Worm (Caenorhabditis elegans) whole organism, L1 larva: Measurements from ENCODE around the gene dhs-20.

Experiments used
- C16A3.4 ChIP-seq: fragments of 150-350 bp; optimal IDR thresholded peaks from 2 replicates; lab custom pipeline; 2014; ENCODE audit warnings: missing biosample characterization, missing genetic modification characterization
- F16B12.6 ChIP-seq: fragments of 150-350 bp; optimal IDR thresholded peaks from 2 replicates; lab custom pipeline; 2014; ENCODE audit warnings: missing biosample characterization, missing genetic modification characterization
- aha-1 ChIP-seq: fragments of 150-350 bp; optimal IDR thresholded peaks from 2 replicates; lab custom pipeline; 2014; ENCODE audit warnings: missing biosample characterization, missing genetic modification characterization
- alr-1 ChIP-seq: fragments of 200-800 bp; sonication (Bioruptor generic); optimal IDR thresholded peaks from 2 replicates; lab custom pipeline; 2018; ENCODE audit warnings: borderline replicate concordance, mild to moderate bottlenecking, missing genetic modification characterization, missing compliant biosample characterization
- aly-2 ChIP-seq: fragments of 150-350 bp; optimal IDR thresholded peaks from 2 replicates; lab custom pipeline; 2014; ENCODE audit warnings: missing biosample characterization, missing genetic modification characterization
- ama-1 ChIP-seq: fragments of 150-350 bp; optimal IDR thresholded peaks from 2 replicates; lab custom pipeline; 2014
- ceh-63 ChIP-seq: fragments of 200-800 bp; sonication (Bioruptor generic); optimal IDR thresholded peaks from 2 replicates; lab custom pipeline; 2018; ENCODE audit warnings: mild to moderate bottlenecking, missing genetic modification characterization, missing compliant biosample characterization
- ceh-88 ChIP-seq: fragments of 200-800 bp; sonication (Bioruptor generic); IDR thresholded peaks from 2 replicates; pipeline ENCODE4 v1.3.6; 2022; ENCODE audit warnings: missing genetic modification characterization, missing compliant biosample characterization
- dsc-1 ChIP-seq: sonication (generic microtip); optimal IDR thresholded peaks from 2 replicates; lab custom pipeline; 2016; ENCODE audit warnings: mild to moderate bottlenecking, missing genetic modification characterization, missing compliant biosample characterization
- efl-1 ChIP-seq, 4 experiments: fragments of 150-350 bp; optimal IDR thresholded peaks in 3 of 4; peaks in 1 of 4; 1 replicate in 1 of 4; 2 replicates in 3 of 4; lab custom pipeline; 2014; ENCODE audit warnings: missing biosample characterization in 2 of 4, missing genetic modification characterization in 2 of 4, missing genetic modification reagents in 2 of 4
- egl-27 ChIP-seq, 2 experiments: fragments of 150-350 bp in 1 of 2; sonication (generic microtip); optimal IDR thresholded peaks; 3 replicates each; lab custom pipeline; 2017 to 2018; ENCODE audit warnings: missing biosample characterization in 2 of 2, missing genetic modification characterization in 2 of 2, missing genetic modification reagents in 2 of 2
- elt-2 ChIP-seq: sonication (generic microtip); optimal IDR thresholded peaks from 2 replicates; lab custom pipeline; 2016; ENCODE audit warnings: missing genetic modification characterization, mild to moderate bottlenecking, inconsistent platforms, missing compliant biosample characterization, missing genetic modification reagents
- elt-3 ChIP-seq, 6 experiments: fragments of 150-350 bp in 1 of 6; sonication (generic microtip); optimal IDR thresholded peaks; 2 replicates each; lab custom pipeline; 2017 to 2018; ENCODE audit warnings: missing biosample characterization in 6 of 6, missing genetic modification characterization in 6 of 6, inconsistent platforms in 1 of 6
- ets-5 ChIP-seq: fragments of 200-800 bp; sonication (Bioruptor generic); IDR thresholded peaks from 2 replicates; pipeline ENCODE4 v1.3.6; 2022; ENCODE audit warnings: missing genetic modification characterization, missing compliant biosample characterization
- fkh-10 ChIP-seq: sonication (generic microtip); optimal IDR thresholded peaks from 2 replicates; lab custom pipeline; 2017; ENCODE audit warnings: missing biosample characterization, missing genetic modification reagents, missing genetic modification characterization
- fkh-8 ChIP-seq: sonication (generic microtip); optimal IDR thresholded peaks from 2 replicates; lab custom pipeline; 2016; ENCODE audit warnings: mild to moderate bottlenecking, missing genetic modification characterization, missing compliant biosample characterization
- fos-1 ChIP-seq: fragments of 150-350 bp; optimal IDR thresholded peaks from 2 replicates; lab custom pipeline; 2014; ENCODE audit warnings: missing biosample characterization, missing genetic modification characterization
- hpl-2 ChIP-seq: fragments of 150-350 bp; optimal IDR thresholded peaks from 2 replicates; lab custom pipeline; 2014; ENCODE audit warnings: missing biosample characterization, missing genetic modification reagents, missing genetic modification characterization
- irx-1 ChIP-seq: sonication (generic microtip); optimal IDR thresholded peaks from 2 replicates; lab custom pipeline; 2016; ENCODE audit warnings: missing genetic modification characterization, missing compliant biosample characterization
- jun-1 ChIP-seq: fragments of 150-350 bp; optimal IDR thresholded peaks from 2 replicates; lab custom pipeline; 2014; ENCODE audit warnings: missing biosample characterization, missing genetic modification reagents, missing genetic modification characterization
- lin-13 ChIP-seq: fragments of 150-350 bp; optimal IDR thresholded peaks from 2 replicates; lab custom pipeline; 2014; ENCODE audit warnings: missing biosample characterization, missing genetic modification reagents, missing genetic modification characterization
- lin-14 ChIP-seq: fragments of 200-800 bp; sonication (Bioruptor generic); optimal IDR thresholded peaks from 2 replicates; lab custom pipeline; 2018; ENCODE audit warnings: mild to moderate bottlenecking, missing genetic modification characterization, moderate library complexity, missing compliant biosample characterization
- lin-15B ChIP-seq: fragments of 150-350 bp; sonication (generic microtip); optimal IDR thresholded peaks from 3 replicates; lab custom pipeline; 2014; ENCODE audit warnings: missing biosample characterization, missing genetic modification characterization
- lin-39 ChIP-seq: fragments of 150-350 bp; optimal IDR thresholded peaks from 2 replicates; lab custom pipeline; 2014; ENCODE audit warnings: missing biosample characterization, missing genetic modification reagents, missing genetic modification characterization
- lir-3 ChIP-seq: sonication (generic microtip); optimal IDR thresholded peaks from 2 replicates; lab custom pipeline; 2016; ENCODE audit warnings: mild to moderate bottlenecking, missing genetic modification characterization, moderate library complexity, missing compliant biosample characterization; ENCODE audit not compliant: poor library complexity
- mab-9 ChIP-seq: fragments of 200-800 bp; sonication (Bioruptor generic); IDR thresholded peaks from 2 replicates; pipeline ENCODE4 v1.3.6; 2022; ENCODE audit warnings: missing genetic modification reagents, missing genetic modification characterization, missing compliant biosample characterization
- mdl-1 ChIP-seq, 2 experiments: fragments of 150-350 bp; optimal IDR thresholded peaks; 2 replicates each; lab custom pipeline; 2014 to 2017; ENCODE audit warnings: missing biosample characterization in 2 of 2, missing genetic modification characterization in 2 of 2, inconsistent platforms in 1 of 2
- mef-2 ChIP-seq: fragments of 150-350 bp; optimal IDR thresholded peaks from 2 replicates; lab custom pipeline; 2014; ENCODE audit warnings: missing biosample characterization, missing genetic modification characterization
- mep-1 ChIP-seq: fragments of 150-350 bp; optimal IDR thresholded peaks from 2 replicates; lab custom pipeline; 2014; ENCODE audit warnings: missing biosample characterization, missing genetic modification characterization
- nhr-11 ChIP-seq: fragments of 150-350 bp; optimal IDR thresholded peaks from 2 replicates; lab custom pipeline; 2014; ENCODE audit warnings: missing biosample characterization, missing genetic modification characterization
- nhr-12 ChIP-seq: sonication (generic microtip); optimal IDR thresholded peaks from 2 replicates; lab custom pipeline; 2017; ENCODE audit warnings: missing biosample characterization, missing genetic modification characterization
- nhr-20 ChIP-seq: sonication (generic microtip); optimal IDR thresholded peaks from 2 replicates; lab custom pipeline; 2016; ENCODE audit warnings: mild to moderate bottlenecking, missing genetic modification characterization, missing compliant biosample characterization
- nhr-237 ChIP-seq: fragments of 150-350 bp; optimal IDR thresholded peaks from 2 replicates; lab custom pipeline; 2014; ENCODE audit warnings: missing biosample characterization, missing genetic modification characterization
- nhr-47 ChIP-seq: sonication (generic microtip); optimal IDR thresholded peaks from 2 replicates; lab custom pipeline; 2016; ENCODE audit warnings: mild to moderate bottlenecking, missing genetic modification characterization, moderate library complexity, missing compliant biosample characterization
- nhr-71 ChIP-seq: sonication (generic microtip); optimal IDR thresholded peaks from 2 replicates; lab custom pipeline; 2016; ENCODE audit warnings: mild to moderate bottlenecking, missing genetic modification characterization, moderate library complexity, missing compliant biosample characterization
- nhr-84 ChIP-seq: sonication (generic microtip); optimal IDR thresholded peaks from 2 replicates; lab custom pipeline; 2017; ENCODE audit warnings: missing biosample characterization, missing genetic modification characterization
- nhr-90 ChIP-seq: sonication (generic microtip); optimal IDR thresholded peaks from 2 replicates; lab custom pipeline; 2016; ENCODE audit warnings: mild to moderate bottlenecking, missing genetic modification characterization, missing compliant biosample characterization; ENCODE audit not compliant: poor library complexity
- pag-3 ChIP-seq: sonication (generic microtip); optimal IDR thresholded peaks from 2 replicates; lab custom pipeline; 2017; ENCODE audit warnings: missing genetic modification characterization, mild to moderate bottlenecking, missing compliant biosample characterization, antibody characterized with exemption, borderline replicate concordance; ENCODE audit not compliant: insufficient read depth
- pax-3 ChIP-seq: fragments of 200-800 bp; sonication (Bioruptor generic); optimal IDR thresholded peaks from 2 replicates; lab custom pipeline; 2018; ENCODE audit warnings: mild to moderate bottlenecking, missing genetic modification characterization, moderate library complexity, missing compliant biosample characterization
- rnt-1 ChIP-seq: sonication (generic microtip); optimal IDR thresholded peaks from 2 replicates; lab custom pipeline; 2016; ENCODE audit warnings: mild to moderate bottlenecking, missing genetic modification characterization, moderate library complexity, missing compliant biosample characterization
- skn-1 ChIP-seq: fragments of 150-350 bp; optimal IDR thresholded peaks from 2 replicates; lab custom pipeline; 2014; ENCODE audit warnings: missing biosample characterization, missing genetic modification characterization
- snpc-4 ChIP-seq: fragments of 150-350 bp; optimal IDR thresholded peaks from 2 replicates; lab custom pipeline; 2014; ENCODE audit warnings: missing biosample characterization, missing genetic modification characterization
- snu-23 ChIP-seq: sonication (generic microtip); optimal IDR thresholded peaks from 2 replicates; lab custom pipeline; 2016; ENCODE audit warnings: missing genetic modification characterization, missing compliant biosample characterization
- sptf-1 ChIP-seq: fragments of 150-350 bp; optimal IDR thresholded peaks from 2 replicates; lab custom pipeline; 2014; ENCODE audit warnings: missing biosample characterization, missing genetic modification characterization
- swsn-7 ChIP-seq: sonication (generic microtip); optimal IDR thresholded peaks from 2 replicates; lab custom pipeline; 2016; ENCODE audit warnings: missing genetic modification characterization, missing compliant biosample characterization
- tlp-1 ChIP-seq: fragments of 150-350 bp; optimal IDR thresholded peaks from 2 replicates; lab custom pipeline; 2014; ENCODE audit warnings: missing biosample characterization, missing genetic modification characterization
- unc-130 ChIP-seq: fragments of 150-350 bp; optimal IDR thresholded peaks from 2 replicates; lab custom pipeline; 2017; ENCODE audit warnings: missing biosample characterization, missing genetic modification characterization, inconsistent platforms
- unc-86 ChIP-seq: sonication (generic microtip); optimal IDR thresholded peaks from 2 replicates; lab custom pipeline; 2016; ENCODE audit warnings: missing genetic modification characterization, missing compliant biosample characterization
- unc-98 ChIP-seq: fragments of 200-800 bp; sonication (Bioruptor generic); IDR thresholded peaks from 2 replicates; pipeline ENCODE4 v1.3.6; 2022; ENCODE audit warnings: missing genetic modification characterization, missing compliant biosample characterization
- xbp-1 ChIP-seq: sonication (generic microtip); optimal IDR thresholded peaks from 2 replicates; lab custom pipeline; 2016; ENCODE audit warnings: missing genetic modification characterization, missing compliant biosample characterization
- zag-1 ChIP-seq: fragments of 150-350 bp; optimal IDR thresholded peaks from 2 replicates; lab custom pipeline; 2014; ENCODE audit warnings: missing biosample characterization, missing genetic modification characterization
- zip-4 ChIP-seq: fragments of 200-800 bp; sonication (Bioruptor generic); optimal IDR thresholded peaks from 2 replicates; lab custom pipeline; 2018; ENCODE audit warnings: mild to moderate bottlenecking, missing genetic modification characterization, moderate library complexity, missing compliant biosample characterization
- ztf-11 ChIP-seq, 2 experiments: sonication (generic microtip); optimal IDR thresholded peaks; 2 replicates each; lab custom pipeline; 2016 to 2017; ENCODE audit warnings: missing genetic modification characterization in 2 of 2, missing biosample characterization in 1 of 2, missing compliant biosample characterization in 1 of 2

The dhs-20 gene

ce11 chrV:11644166-11644565, 39.8 kb upstream of the dhs-20 start, which contains the start of gene bir-1:
TSS of gene bir-1 (plus strand) at chrV:11644477.
- peak; percentile 49 for TF ChIP-seq nhr-90 (tag; lab: Kevin White, UChicago)
- TF ChIP-seq nhr-84: no peak
- peak; percentile 72 for TF ChIP-seq C16A3.4
- TF ChIP-seq lir-3: peak; percentile 80
- TF ChIP-seq zag-1: no peak
- TF ChIP-seq ceh-88: no peak
- TF ChIP-seq hpl-2: no peak
- TF ChIP-seq lin-14: peak; percentile 79
- peak; percentile 50 for TF ChIP-seq snpc-4 (tag; lab: Kevin White, UChicago)
- peak in 1 of 6 experiments; percentile 4 for TF ChIP-seq elt-3 (tag; optimal IDR thresholded peaks at IDR 0.05; lab: Kevin White, UChicago)
- no peak for TF ChIP-seq egl-27 (tag; optimal IDR thresholded peaks at IDR 0.05; lab: Kevin White, UChicago)
- TF ChIP-seq unc-98 (GFP tag; lab: Robert Waterston, UW): no peak
- peak; percentile 40 for TF ChIP-seq dsc-1
- TF ChIP-seq aly-2 (tag; lab: Kevin White, UChicago): no peak
- no peak for TF ChIP-seq sptf-1 (tag; lab: Kevin White, UChicago)
- no peak for TF ChIP-seq aha-1
- TF ChIP-seq mab-9: peak; percentile 11; the same call in 1 of the 2 replicates
- no peak for TF ChIP-seq lin-39 (tag; lab: Kevin White, UChicago)
- TF ChIP-seq fkh-8 (tag; lab: Kevin White, UChicago): peak; percentile 59
- TF ChIP-seq nhr-11 (tag; lab: Kevin White, UChicago): no peak
- TF ChIP-seq irx-1 (tag; lab: Kevin White, UChicago): peak; percentile 52
- peak; percentile 66 for TF ChIP-seq snu-23
- TF ChIP-seq ceh-63 (GFP tag; lab: Kevin White, UChicago): no peak
- no peak for TF ChIP-seq fkh-10 (GFP tag; lab: Kevin White, UChicago)
- peak; percentile 67 for TF ChIP-seq xbp-1 (tag; lab: Kevin White, UChicago)
- TF ChIP-seq jun-1: no peak
- peak; percentile 71 for TF ChIP-seq skn-1 (tag; lab: Kevin White, UChicago)
- TF ChIP-seq pax-3 (tag; lab: Kevin White, UChicago): peak; percentile 60
- TF ChIP-seq F16B12.6 (tag; lab: Kevin White, UChicago): no peak
- TF ChIP-seq mep-1 (tag; lab: Kevin White, UChicago): peak; percentile 77
- peak in 1 of 2 experiments; percentile 84 for TF ChIP-seq mdl-1 (tag; optimal IDR thresholded peaks at IDR 0.05; lab: Kevin White, UChicago)
- peak; percentile 79 for TF ChIP-seq nhr-71 (tag; lab: Kevin White, UChicago)
- no peak for TF ChIP-seq mef-2 (tag; lab: Kevin White, UChicago)
- no peak for TF ChIP-seq ets-5 (GFP tag; lab: Robert Waterston, UW)
- TF ChIP-seq unc-130 (tag; lab: Kevin White, UChicago): peak; percentile 55
- peak in 1 of 2 experiments; percentile 60 for TF ChIP-seq ztf-11 (tag; optimal IDR thresholded peaks at IDR 0.05; lab: Kevin White, UChicago)
- TF ChIP-seq pag-3 (tag; lab: Kevin White, UChicago): peak; percentile 19
- TF ChIP-seq nhr-47 (tag; lab: Kevin White, UChicago): peak; percentile 68
- TF ChIP-seq nhr-237 (tag; lab: Kevin White, UChicago): no peak
- peak; percentile 91 for TF ChIP-seq rnt-1 (tag; lab: Kevin White, UChicago)
- TF ChIP-seq efl-1 (optimal IDR thresholded peaks at IDR 0.05; lab: Kevin White, UChicago): peak; percentile 79 to 85
- peak; percentile 82 to 96 for TF ChIP-seq efl-1 (GFP tag; optimal IDR thresholded peaks at IDR 0.05 in 1 of 2; lab: Kevin White, UChicago)
- peak; percentile 33 for TF ChIP-seq unc-86 (tag; lab: Kevin White, UChicago)
- no peak for TF ChIP-seq tlp-1 (tag; lab: Kevin White, UChicago)
- no peak for TF ChIP-seq zip-4 (GFP tag; lab: Kevin White, UChicago)
- no peak for TF ChIP-seq elt-2 (tag; lab: Kevin White, UChicago)
- TF ChIP-seq alr-1 (tag; lab: Kevin White, UChicago): no peak
- peak; percentile 49 for TF ChIP-seq nhr-20 (tag; lab: Kevin White, UChicago)
- no peak for TF ChIP-seq ama-1
- TF ChIP-seq lin-15B (tag; lab: Kevin White, UChicago): peak; percentile 81
- TF ChIP-seq lin-13 (GFP tag; lab: Kevin White, UChicago): peak; percentile 2
- TF ChIP-seq fos-1 (tag; lab: Kevin White, UChicago): peak; percentile 25
- TF ChIP-seq swsn-7 (tag; lab: Kevin White, UChicago): peak; percentile 54
- TF ChIP-seq nhr-12 (tag; lab: Kevin White, UChicago): no peak
